Worm (Caenorhabditis elegans): ENCODE measurements around the gene mrps-14.

Gene mrps-14

ce11 chrII:10194605-10195004 is 47.7 kb downstream of the mrps-14 start, which contains the start of gene srb-6:
srb-6 (plus strand) TSS chrII:10194905.
- TF ChIP-seq pros-1 (tag; optimal IDR thresholded peaks at IDR 0.05), result no peak
- no peak for TF ChIP-seq ttx-3 (tag; optimal IDR thresholded peaks at IDR 0.05)
- TF ChIP-seq elt-4 (tag; optimal IDR thresholded peaks at IDR 0.05), result no peak
- no peak for TF ChIP-seq tbx-7 (tag; optimal IDR thresholded peaks at IDR 0.05)
- no peak for TF ChIP-seq nfya-1 (tag; optimal IDR thresholded peaks at IDR 0.05)
- TF ChIP-seq hlh-30 (tag; optimal IDR thresholded peaks at IDR 0.05; ENCODE audit: insufficient read depth), result no peak
- no peak for TF ChIP-seq ceh-2 (tag; optimal IDR thresholded peaks at IDR 0.05)
- no peak for TF ChIP-seq tbx-2 (tag; optimal IDR thresholded peaks at IDR 0.05)
- no peak for TF ChIP-seq ceh-19 (GFP tag; optimal IDR thresholded peaks at IDR 0.05)

ce11 chrII:10192207-10192606 is 50.1 kb downstream of the mrps-14 start, which contains the start of gene R05H5.7:
R05H5.7 (plus strand) TSS chrII:10192507.
- TF ChIP-seq unc-86 (tag; optimal IDR thresholded peaks at IDR 0.05), result no peak
- TF ChIP-seq K09A11.1 (tag; optimal IDR thresholded peaks at IDR 0.05; ENCODE audit: insufficient read depth), result no peak
- no peak for TF ChIP-seq madf-2 (tag; optimal IDR thresholded peaks at IDR 0.05)
- no peak for TF ChIP-seq nhr-232 (tag; optimal IDR thresholded peaks at IDR 0.05)
- TF ChIP-seq syd-9 (tag; optimal IDR thresholded peaks at IDR 0.05), result no peak
- TF ChIP-seq fax-1 (tag; optimal IDR thresholded peaks at IDR 0.05), result no peak
- TF ChIP-seq T23F11.4 (GFP tag; optimal IDR thresholded peaks at IDR 0.05), result no peak
- no peak for TF ChIP-seq ets-4 (tag; optimal IDR thresholded peaks at IDR 0.05)
- TF ChIP-seq K02D7.2 (tag; optimal IDR thresholded peaks at IDR 0.05), result no peak
- TF ChIP-seq odd-2 (tag; optimal IDR thresholded peaks at IDR 0.05), result no peak
- no peak for TF ChIP-seq ceh-45 (GFP tag; IDR thresholded peaks at IDR 0.05)
- no peak for TF ChIP-seq pros-1 (tag; optimal IDR thresholded peaks at IDR 0.05)
- no peak for TF ChIP-seq unc-55 (GFP tag; optimal IDR thresholded peaks at IDR 0.05)
- TF ChIP-seq ceh-24 (tag; optimal IDR thresholded peaks at IDR 0.05), result no peak
- no peak for TF ChIP-seq pqm-1 (tag; optimal IDR thresholded peaks at IDR 0.05)
- TF ChIP-seq unc-42 (tag; optimal IDR thresholded peaks at IDR 0.05), result no peak
- no peak for TF ChIP-seq pha-4 (tag; optimal IDR thresholded peaks at IDR 0.05)
